Worm (Caenorhabditis elegans) whole organism, early embryonic: ENCODE data around the gene ubq-2.

Source experiments
- aly-1 ChIP-seq: sonication (generic microtip); optimal IDR thresholded peaks from 2 replicates; lab custom pipeline; 2016; ENCODE audit warnings: missing genetic modification characterization, missing compliant biosample characterization
- ama-1 ChIP-seq: fragments of 150-350 bp; optimal IDR thresholded peaks from 2 replicates; lab custom pipeline; 2014
- ceh-13 ChIP-seq: fragments of 200-800 bp; sonication (Bioruptor generic); optimal IDR thresholded peaks from 2 replicates; lab custom pipeline; 2018; ENCODE audit warnings: mild to moderate bottlenecking, missing genetic modification characterization, missing compliant biosample characterization
- ceh-36 ChIP-seq: sonication (generic microtip); optimal IDR thresholded peaks from 2 replicates; lab custom pipeline; 2016; ENCODE audit warnings: missing genetic modification characterization, inconsistent platforms, missing compliant biosample characterization
- ets-7 ChIP-seq: sonication (generic microtip); optimal IDR thresholded peaks from 2 replicates; lab custom pipeline; 2016; ENCODE audit warnings: missing genotype, missing genetic modification characterization, missing compliant biosample characterization
- flt-1 ChIP-seq: fragments of 200-800 bp; sonication (Bioruptor generic); IDR thresholded peaks from 2 replicates; pipeline ENCODE4 v1.3.6; 2022; ENCODE audit warnings: missing genetic modification characterization, missing compliant biosample characterization
- hmbx-1 ChIP-seq: sonication (generic microtip); optimal IDR thresholded peaks from 2 replicates; lab custom pipeline; 2016; ENCODE audit warnings: mild to moderate bottlenecking, missing genetic modification characterization, missing compliant biosample characterization
- pes-1 ChIP-seq: fragments of 200-800 bp; sonication (Bioruptor generic); IDR thresholded peaks from 2 replicates; pipeline ENCODE4 v1.3.6; 2022; ENCODE audit warnings: missing genetic modification reagents, missing genetic modification characterization, missing compliant biosample characterization
- sea-1 ChIP-seq: fragments of 200-800 bp; sonication (Bioruptor generic); conservative IDR thresholded peaks from 2 replicates; pipeline ENCODE4 v1.3.6; 2022; ENCODE audit warnings: missing genetic modification characterization, missing compliant biosample characterization
- tra-4 ChIP-seq: sonication (generic microtip); optimal IDR thresholded peaks from 2 replicates; lab custom pipeline; 2017; ENCODE audit warnings: missing genetic modification characterization, missing compliant biosample characterization

ce11 chrIII:12952615-12953014 lies 25.7 kb downstream of the ubq-2 start:
- TF ChIP-seq ama-1 (lab: Kevin White, UChicago) (no peak), ets-7 (tag; lab: Kevin White, UChicago) (no peak), flt-1 (GFP tag; lab: Robert Waterston, UW) (no peak), ceh-13 (GFP tag; lab: Kevin White, UChicago) (no peak), ceh-36 (tag; lab: Kevin White, UChicago) (no peak), hmbx-1 (tag; lab: Kevin White, UChicago) (no peak), tra-4 (tag; lab: Kevin White, UChicago) (no peak), aly-1 (no peak), sea-1 (GFP tag; lab: Robert Waterston, UW) (no peak), pes-1 (GFP tag; lab: Robert Waterston, UW) (no peak)
